Worm (Caenorhabditis elegans) whole organism, dauer: ENCODE measurements around the gene C42D8.9.

Experiments
- unc-62 ChIP-seq: sonication (generic microtip); optimal IDR thresholded peaks from 2 replicates; lab custom pipeline; 2017; ENCODE audit warnings: missing biosample characterization, missing genetic modification reagents, missing genetic modification characterization

Gene C42D8.9

DNA sequence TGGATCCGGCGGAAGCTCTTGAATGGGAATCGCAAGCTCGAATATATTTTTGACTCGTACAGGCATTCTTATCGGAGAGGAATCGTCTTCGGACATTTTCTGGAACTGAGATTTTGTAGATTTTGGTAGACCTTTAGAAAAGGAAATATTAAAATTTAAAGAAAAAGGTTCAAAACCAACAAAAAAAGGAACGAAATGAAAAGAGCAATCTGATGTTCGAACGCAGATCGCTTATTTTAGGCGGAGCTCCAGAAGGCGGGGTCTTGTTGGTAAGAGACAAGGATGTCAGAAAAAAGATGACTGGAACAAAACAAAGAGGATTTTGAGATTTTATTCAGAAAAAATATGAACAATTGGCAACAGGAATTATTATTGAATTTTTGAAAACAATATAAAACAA lies at the start of gene C42D8.9:
Gene C42D8.9, minus strand, starts transcription at position 101 of the 400 bp plus-strand sequence.
- no peak for TF ChIP-seq unc-62 (GFP tag; lab: Kevin White, UChicago)

DNA sequence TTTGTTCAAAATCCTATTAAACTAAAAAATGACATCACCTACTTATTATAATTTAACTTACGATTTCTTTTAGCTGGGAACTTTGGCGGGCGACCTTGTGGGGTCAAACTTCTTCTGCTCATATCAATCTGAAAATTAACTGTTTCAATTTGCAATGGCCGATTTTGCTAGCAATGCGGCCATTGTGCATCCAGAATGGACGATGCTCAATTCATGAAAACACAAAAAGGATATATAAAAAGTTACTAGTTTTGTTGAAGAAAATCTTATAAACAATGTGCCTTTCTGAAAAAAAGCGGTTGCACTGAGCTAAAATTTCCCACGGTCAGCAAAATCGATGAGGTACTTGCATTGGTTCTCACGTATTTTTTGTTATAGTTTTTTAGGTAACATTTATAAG lies 47.4 kb upstream of the C42D8.9 start, which contains the start of gene C31H2.3:
Gene C31H2.3, minus strand, starts transcription at position 101 of the 400 bp plus-strand sequence.
- no peak for TF ChIP-seq unc-62 (GFP tag; lab: Kevin White, UChicago)

DNA sequence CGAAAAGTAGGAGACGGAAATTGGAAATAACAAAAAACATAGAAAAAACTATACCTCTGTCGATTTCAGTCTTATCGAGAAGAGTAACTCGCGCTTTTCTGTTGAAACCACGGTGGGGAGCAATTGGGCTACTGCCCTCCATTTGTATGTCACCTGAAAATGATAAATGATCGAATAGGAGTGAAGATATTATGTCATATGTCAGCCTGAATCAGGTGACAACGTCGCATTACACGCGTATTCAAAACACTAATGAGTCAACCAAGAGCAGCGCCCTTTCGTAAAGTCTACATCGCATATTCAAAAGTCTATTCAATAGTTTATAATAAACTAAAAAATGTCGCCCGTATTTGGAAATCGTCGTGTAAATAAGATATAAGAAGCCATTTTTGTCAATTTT lies 46.1 kb upstream of the C42D8.9 start:
- TF ChIP-seq unc-62 (GFP tag; lab: Kevin White, UChicago), result no peak

DNA sequence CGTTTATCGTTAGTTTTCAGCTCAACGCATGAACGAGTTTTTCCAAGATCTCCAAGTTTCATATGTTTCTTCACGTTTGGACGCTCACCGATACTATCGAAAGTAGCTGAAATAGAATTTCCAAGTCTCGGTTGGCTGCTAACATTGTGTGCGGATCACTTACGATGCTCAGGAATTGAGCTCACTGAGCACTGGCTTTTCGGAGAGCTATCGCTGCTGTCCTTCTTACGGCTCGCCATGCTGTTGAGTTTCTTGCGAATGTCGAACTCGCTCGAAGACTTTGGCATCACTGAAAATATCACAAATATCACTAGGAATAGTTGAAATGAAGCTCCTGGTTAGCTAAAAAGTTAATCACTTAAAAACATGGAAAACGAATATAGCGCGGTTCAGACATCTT lies 45.0 kb upstream of the C42D8.9 start:
- TF ChIP-seq unc-62 (GFP tag; lab: Kevin White, UChicago), result no peak

DNA sequence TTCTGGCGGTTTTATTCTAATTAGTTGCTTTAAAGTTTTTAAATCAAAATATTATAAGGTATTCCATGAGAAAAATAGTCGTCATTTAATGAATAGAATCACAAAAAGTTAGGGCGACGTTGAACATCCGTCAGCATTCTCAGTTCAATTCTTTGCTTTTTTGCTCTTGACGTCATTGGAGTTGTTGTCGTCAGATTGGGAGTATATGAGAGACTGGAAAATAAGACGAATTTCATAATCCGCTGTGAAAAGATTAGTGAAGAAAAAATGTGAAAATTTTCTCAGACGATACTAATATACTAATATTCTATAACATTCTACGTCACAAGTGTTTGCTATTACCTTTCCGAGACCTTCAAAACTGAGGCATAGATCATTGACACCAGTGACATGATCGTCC lies 44.6 kb upstream of the C42D8.9 start:
- TF ChIP-seq unc-62 (GFP tag; lab: Kevin White, UChicago), result no peak

ce11 chrX:5150389-5150788 lies 43.5 kb upstream of the C42D8.9 start, which contains the start of gene dpy-8:
Gene dpy-8 (minus strand): TSS chrX:5150476.
- no peak for TF ChIP-seq unc-62 (GFP tag; lab: Kevin White, UChicago)

DNA sequence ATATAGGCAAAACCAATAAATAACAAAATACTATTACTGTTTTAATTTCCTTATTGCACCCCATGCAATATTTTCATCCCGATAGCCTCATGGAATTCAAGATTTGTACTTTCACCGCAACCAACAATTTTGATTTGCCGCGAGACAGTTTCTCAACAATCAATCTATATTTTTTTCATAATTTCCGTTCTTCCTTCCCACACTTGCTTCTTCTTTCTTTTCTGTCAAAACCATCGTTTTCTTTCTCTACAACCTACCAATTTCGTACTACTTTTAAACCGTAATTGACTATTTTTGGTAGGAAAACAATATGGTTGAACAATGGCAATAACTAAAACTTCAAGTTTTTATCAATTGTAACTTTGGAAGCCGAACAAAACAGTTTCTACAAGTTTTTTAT lies 41.1 kb upstream of the C42D8.9 start, which contains the start of gene C31H2.14:
Gene C31H2.14, plus strand, starts transcription at position 301 of the 400 bp plus-strand sequence.
- no peak for TF ChIP-seq unc-62 (GFP tag; lab: Kevin White, UChicago)

- TF ChIP-seq unc-62 (GFP tag; lab: Kevin White, UChicago), result no peak
Observed at ce11 chrX:5142403-5142802, 35.6 kb upstream of the C42D8.9 start.

DNA sequence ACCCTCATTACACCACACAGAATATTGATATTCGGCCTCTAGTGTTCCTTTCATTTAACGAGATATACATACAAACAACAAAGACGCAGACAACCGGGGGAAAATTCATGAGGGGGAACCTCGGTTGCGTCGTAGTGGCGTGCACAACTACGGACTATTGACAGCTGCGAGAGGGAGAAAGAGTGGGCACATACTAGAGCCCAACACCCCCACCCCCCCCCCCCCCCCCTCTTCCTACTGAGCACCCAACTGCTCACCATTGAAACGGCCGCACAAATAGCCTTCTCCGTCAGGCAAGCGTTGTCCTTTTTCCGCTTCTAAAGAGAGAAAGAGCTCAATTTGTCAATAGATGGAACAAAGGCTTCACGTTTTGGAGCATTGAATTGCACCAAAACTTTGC lies 33.3 kb upstream of the C42D8.9 start:
- TF ChIP-seq unc-62 (GFP tag; lab: Kevin White, UChicago), result no peak

DNA sequence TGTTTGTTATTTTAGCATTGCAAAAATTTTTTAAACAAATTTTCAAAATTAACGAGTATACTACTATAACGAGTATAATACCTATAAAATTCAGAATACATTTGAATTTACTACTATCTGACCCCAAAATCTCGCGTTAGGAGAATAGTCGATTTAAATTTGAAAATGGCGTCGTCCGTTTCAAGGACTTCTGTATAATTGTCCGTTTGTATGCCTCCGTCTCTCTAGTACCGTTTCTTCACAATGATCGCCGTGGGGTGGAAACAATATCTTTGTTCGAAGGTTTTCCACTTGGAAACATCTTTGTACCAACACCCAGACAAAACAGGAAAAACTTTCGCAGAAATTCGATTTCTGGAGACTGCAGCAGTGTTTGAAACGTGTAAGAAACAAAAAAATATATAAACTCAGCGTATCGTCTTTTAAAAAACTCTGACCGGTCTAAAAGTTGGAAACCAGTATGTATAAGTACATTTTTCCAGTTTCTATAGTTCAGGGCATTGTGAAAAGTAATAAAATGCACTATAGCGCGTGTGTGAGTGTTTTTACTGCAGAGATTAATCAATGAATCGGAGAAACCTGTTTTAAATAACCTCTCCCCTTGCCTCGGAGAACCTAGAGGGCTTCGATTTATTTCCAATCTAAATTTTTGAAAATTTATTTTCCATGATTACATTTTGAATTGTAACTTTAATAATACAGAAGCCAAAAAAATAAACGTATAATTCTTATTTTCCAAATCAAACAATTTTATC lies 31.1 kb upstream of the C42D8.9 start:
- no peak for TF ChIP-seq unc-62 (GFP tag; lab: Kevin White, UChicago)

DNA sequence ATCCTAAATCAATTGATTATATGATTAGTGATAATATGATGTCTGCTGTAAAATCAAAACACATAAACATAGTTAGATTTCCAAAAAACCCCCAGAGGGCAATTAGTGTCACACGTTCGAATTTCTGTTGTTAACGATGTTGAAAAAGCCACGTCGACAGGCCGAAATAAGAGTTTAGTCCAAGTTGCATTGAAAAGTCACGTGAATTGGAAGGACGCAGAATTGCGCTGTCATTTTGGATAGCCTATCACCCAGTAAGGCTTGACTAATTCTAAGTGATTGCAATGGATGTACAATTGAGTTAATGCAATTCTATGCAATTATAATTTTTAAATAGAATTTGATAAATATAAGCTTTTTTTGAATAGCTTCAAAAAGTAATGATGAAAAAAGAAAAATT lies 28.7 kb upstream of the C42D8.9 start:
- TF ChIP-seq unc-62 (GFP tag; lab: Kevin White, UChicago), result no peak

DNA sequence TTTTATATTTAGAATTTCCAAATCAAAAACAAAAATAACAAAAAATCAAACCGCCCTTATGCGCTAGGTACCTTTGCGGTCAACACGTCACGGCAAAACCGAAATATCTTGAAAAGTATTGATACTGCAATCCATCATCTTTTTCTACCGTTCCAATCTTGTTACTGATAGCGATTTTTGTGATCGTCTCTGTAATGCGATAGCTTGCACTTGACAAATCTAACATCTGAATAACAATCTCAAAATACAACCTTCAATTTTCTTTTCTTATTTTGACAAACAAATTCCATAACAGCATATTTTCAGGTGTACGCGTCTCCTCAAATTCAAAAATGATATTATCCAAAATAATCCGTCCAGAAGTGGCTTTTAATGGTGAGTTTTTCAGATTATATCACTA lies 27.1 kb upstream of the C42D8.9 start, which contains the start of gene tbc-7:
Gene tbc-7, plus strand, starts transcription at position 301 of the 400 bp plus-strand sequence.
- TF ChIP-seq unc-62 (GFP tag; lab: Kevin White, UChicago), result no peak

ce11 chrX:5131760-5132159 lies 24.9 kb upstream of the C42D8.9 start:
- TF ChIP-seq unc-62 (GFP tag; lab: Kevin White, UChicago), result no peak

DNA sequence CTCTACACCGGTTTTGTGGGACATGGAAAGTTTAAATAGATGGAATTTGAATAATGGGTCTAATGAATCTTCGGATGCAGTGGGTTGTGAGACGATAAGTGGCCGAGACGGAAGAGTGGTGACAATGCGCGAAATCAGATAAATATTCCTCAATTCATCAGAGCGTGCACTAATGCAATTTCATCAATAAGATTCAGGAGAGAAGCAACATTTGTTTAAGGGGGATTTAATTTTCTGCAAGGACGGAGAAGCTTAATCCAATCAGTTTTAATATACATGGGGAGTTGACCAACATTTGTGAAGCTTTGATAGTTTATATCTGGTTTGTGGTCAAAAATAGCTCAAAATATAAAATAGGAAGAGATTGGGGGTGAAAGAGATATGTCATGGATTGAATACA lies 22.6 kb upstream of the C42D8.9 start:
- TF ChIP-seq unc-62 (GFP tag; lab: Kevin White, UChicago), result no peak

- TF ChIP-seq unc-62 (GFP tag; lab: Kevin White, UChicago), result no peak
Observed at ce11 chrX:5124288-5124687, 17.4 kb upstream of the C42D8.9 start.

ce11 chrX:5122791-5123414 lies 16.1 kb upstream of the C42D8.9 start:
- no peak for TF ChIP-seq unc-62 (GFP tag; lab: Kevin White, UChicago)

DNA sequence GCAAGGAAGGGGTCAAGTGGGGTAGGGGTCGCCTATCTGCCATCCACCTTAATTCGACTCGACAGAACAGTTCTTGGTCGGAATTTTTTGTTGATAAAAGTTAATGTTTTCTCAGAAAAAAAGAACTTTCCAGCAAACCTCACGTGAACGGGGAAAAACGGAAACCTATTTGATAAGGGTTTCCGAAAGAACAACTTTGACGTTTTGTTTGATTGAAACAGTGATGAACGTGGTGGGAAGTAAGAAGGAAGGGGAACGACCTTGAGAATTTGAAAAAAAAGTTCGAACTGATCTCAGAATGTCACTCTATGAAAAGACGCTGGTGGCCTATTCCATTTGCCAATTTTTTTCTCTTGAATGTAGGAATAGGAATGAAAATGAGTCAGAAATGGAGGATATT lies 15.5 kb upstream of the C42D8.9 start:
- no peak for TF ChIP-seq unc-62 (GFP tag; lab: Kevin White, UChicago)
